Worm (Caenorhabditis elegans): ENCODE results near the gene K09E9.4.

K09E9.4 gene

ce11 chrX:15610527-15611091 is 19.6 kb downstream of the K09E9.4 start (continued):
- TF ChIP-seq unc-98 (GFP tag; IDR thresholded peaks at IDR 0.05) (no peak), irx-1 (tag; optimal IDR thresholded peaks at IDR 0.05) (no peak), snpc-4 (tag; optimal IDR thresholded peaks at IDR 0.05) (peak; percentile 37), mep-1 (tag; optimal IDR thresholded peaks at IDR 0.05) (peak; percentile 45), sox-4 (tag; optimal IDR thresholded peaks at IDR 0.05) (no peak), Y116A8C.19 (tag; optimal IDR thresholded peaks at IDR 0.05; ENCODE audit: borderline replicate concordance) (no peak), nhr-77 (tag; optimal IDR thresholded peaks at IDR 0.05) (no peak), nhr-47 (tag; optimal IDR thresholded peaks at IDR 0.05) (peak; percentile 52), grh-1 (GFP tag; IDR thresholded peaks at IDR 0.05) (0 out of 2 replicates have a peak, but pooled peaks have one; percentile 30), aha-1 (tag; optimal IDR thresholded peaks at IDR 0.05) (no peak), C04F5.9 (tag; optimal IDR thresholded peaks at IDR 0.05) (no peak), unc-86 (tag; optimal IDR thresholded peaks at IDR 0.05) (no peak), zip-4 (GFP tag; optimal IDR thresholded peaks at IDR 0.05) (peak; percentile 76), tbx-2 (tag; optimal IDR thresholded peaks at IDR 0.05) (no peak), lir-3 (tag; optimal IDR thresholded peaks at IDR 0.05; ENCODE audit: poor library complexity) (no peak)

ce11 chrX:15609698-15610097 is 20.5 kb downstream of the K09E9.4 start:
- no peak for TF ChIP-seq alr-1 (tag; optimal IDR thresholded peaks at IDR 0.05; ENCODE audit: borderline replicate concordance)
- no peak for TF ChIP-seq efl-1 (optimal IDR thresholded peaks at IDR 0.05)
- peak in 1 of 2 experiments; percentile 69 for TF ChIP-seq efl-1 (GFP tag; optimal IDR thresholded peaks at IDR 0.05 in 1 of 2)

- TF ChIP-seq nhr-71 (tag; optimal IDR thresholded peaks at IDR 0.05) (peak; percentile 69), unc-98 (GFP tag; IDR thresholded peaks at IDR 0.05) (no peak), efl-3 (GFP tag; optimal IDR thresholded peaks at IDR 0.05) (no peak), vab-15 (tag; optimal IDR thresholded peaks at IDR 0.05) (no peak), mep-1 (tag; optimal IDR thresholded peaks at IDR 0.05) (no peak), aha-1 (tag; optimal IDR thresholded peaks at IDR 0.05) (no peak), zip-4 (GFP tag; optimal IDR thresholded peaks at IDR 0.05) (no peak), nhr-84 (tag; optimal IDR thresholded peaks at IDR 0.05) (no peak), ces-1 (GFP tag; optimal IDR thresholded peaks at IDR 0.05) (no peak), hlh-17 (GFP tag; optimal IDR thresholded peaks at IDR 0.05; ENCODE audit: borderline replicate concordance) (no peak), rnt-1 (tag; optimal IDR thresholded peaks at IDR 0.05) (no peak), mef-2 (tag; optimal IDR thresholded peaks at IDR 0.05) (no peak), egl-13 (tag; optimal IDR thresholded peaks at IDR 0.05) (peak; percentile 11), fos-1 (tag; optimal IDR thresholded peaks at IDR 0.05) (peak; percentile 14), snpc-4 (tag; optimal IDR thresholded peaks at IDR 0.05) (no peak), dsc-1 (tag; optimal IDR thresholded peaks at IDR 0.05) (peak; percentile 68), tlp-1 (tag; optimal IDR thresholded peaks at IDR 0.05) (no peak), swsn-7 (tag; optimal IDR thresholded peaks at IDR 0.05) (no peak), ceh-88 (GFP tag; IDR thresholded peaks at IDR 0.05) (no peak), mdl-1 (tag; optimal IDR thresholded peaks at IDR 0.05) (peak in 1 of 2 experiments; percentile 45), sup-37 (GFP tag; optimal IDR thresholded peaks at IDR 0.05) (no peak), unc-62 (GFP tag; optimal IDR thresholded peaks at IDR 0.05) (no peak), hlh-4 (tag; optimal IDR thresholded peaks at IDR 0.05) (no peak), lin-35 (GFP tag; optimal IDR thresholded peaks at IDR 0.05) (no peak), skn-1 (tag; optimal IDR thresholded peaks at IDR 0.05) (peak; percentile 62), dpl-1 (GFP tag; optimal IDR thresholded peaks at IDR 0.05) (no peak), ceh-90 (tag; optimal IDR thresholded peaks at IDR 0.05) (no peak), nhr-20 (tag; optimal IDR thresholded peaks at IDR 0.05) (no peak), ama-1 (optimal IDR thresholded peaks at IDR 0.05) (no peak), fkh-10 (GFP tag; optimal IDR thresholded peaks at IDR 0.05) (no peak), nhr-85 (tag) (no peak), C34B4.2 (tag; optimal IDR thresholded peaks at IDR 0.05) (no peak), pag-3 (tag; optimal IDR thresholded peaks at IDR 0.05; ENCODE audit: borderline replicate concordance, insufficient read depth) (no peak), lir-3 (tag; optimal IDR thresholded peaks at IDR 0.05; ENCODE audit: poor library complexity) (no peak), nhr-76 (tag; optimal IDR thresholded peaks at IDR 0.05) (no peak), isw-1 (GFP tag; IDR thresholded peaks at IDR 0.05) (no peak), aly-2 (tag; optimal IDR thresholded peaks at IDR 0.05) (peak; percentile 4), alr-1 (tag; optimal IDR thresholded peaks at IDR 0.05; ENCODE audit: borderline replicate concordance) (no peak)
These were observed 21.6 kb downstream of the K09E9.4 start for ce11 chrX:15608593-15608992.
